Worm (Caenorhabditis elegans) whole organism, L4 larva: ENCODE measurements around the gene jip-1.
A peak's percentile ranks its signal among the peaks of the same experiment; 100 is the strongest.

Experiments
- D1046.2 ChIP-seq: fragments of 200-800 bp; sonication (Bioruptor generic); IDR thresholded peaks from 2 replicates; pipeline ENCODE4 v1.3.6; 2022; ENCODE audit warnings: missing genetic modification characterization, missing compliant biosample characterization
- F37D6.2 ChIP-seq: sonication (generic microtip); optimal IDR thresholded peaks from 2 replicates; lab custom pipeline; 2016; ENCODE audit warnings: mild to moderate bottlenecking, missing genetic modification characterization, missing compliant biosample characterization
- Y48G9A.11 ChIP-seq: fragments of 200-800 bp; sonication (Bioruptor generic); IDR thresholded peaks from 2 replicates; pipeline ENCODE4 v1.3.6; 2022; ENCODE audit warnings: missing genetic modification reagents, missing genetic modification characterization, missing compliant biosample characterization
- ZK546.5 ChIP-seq, 2 experiments: sonication (generic microtip); optimal IDR thresholded peaks; 2 replicates each; lab custom pipeline; 2017; ENCODE audit warnings: missing biosample characterization in 2 of 2, missing genetic modification characterization in 2 of 2
- ama-1 ChIP-seq: fragments of 150-350 bp; optimal IDR thresholded peaks from 2 replicates; lab custom pipeline; 2014; ENCODE audit warnings: inconsistent platforms, mixed read lengths
- ceh-20 ChIP-seq: fragments of 200-800 bp; sonication (Bioruptor generic); IDR thresholded peaks from 2 replicates; pipeline ENCODE4 v1.3.6; 2022; ENCODE audit warnings: missing genetic modification reagents, missing genetic modification characterization, missing compliant biosample characterization
- ceh-82 ChIP-seq: sonication (generic microtip); optimal IDR thresholded peaks from 2 replicates; lab custom pipeline; 2017; ENCODE audit warnings: missing biosample characterization, missing genetic modification characterization
- ctbp-1 ChIP-seq: fragments of 200-800 bp; sonication (Bioruptor generic); IDR thresholded peaks from 2 replicates; pipeline ENCODE4 v1.3.6; 2022; ENCODE audit warnings: missing genetic modification reagents, missing genetic modification characterization, missing compliant biosample characterization
- daf-16 ChIP-seq, 3 experiments: sonication (generic microtip); optimal IDR thresholded peaks; 2 replicates each; lab custom pipeline; 2016 to 2017; ENCODE audit warnings: missing genetic modification characterization in 3 of 3, missing genetic modification reagents in 3 of 3, mild to moderate bottlenecking in 2 of 3, missing compliant biosample characterization in 2 of 3, missing biosample characterization in 1 of 3, moderate library complexity in 1 of 3
- dmd-6 ChIP-seq: fragments of 200-800 bp; sonication (Bioruptor generic); IDR thresholded peaks from 2 replicates; pipeline ENCODE4 v1.3.6; 2022; ENCODE audit warnings: missing genetic modification reagents, missing genetic modification characterization, missing compliant biosample characterization
- dmd-9 ChIP-seq: fragments of 200-800 bp; sonication (Bioruptor generic); IDR thresholded peaks from 2 replicates; pipeline ENCODE4 v1.3.6; 2022; ENCODE audit warnings: missing genetic modification reagents, missing genetic modification characterization, missing compliant biosample characterization
- dve-1 ChIP-seq: sonication (generic microtip); optimal IDR thresholded peaks from 2 replicates; lab custom pipeline; 2017; ENCODE audit warnings: antibody characterized with exemption, mild to moderate bottlenecking, missing genetic modification characterization, missing compliant biosample characterization; ENCODE audit not compliant: insufficient read depth
- hif-1 ChIP-seq, 2 experiments: sonication (generic microtip); optimal IDR thresholded peaks; 2 replicates each; lab custom pipeline; 2016 to 2017; ENCODE audit warnings: missing compliant biosample characterization in 2 of 2, missing genetic modification characterization in 2 of 2, missing genetic modification reagents in 2 of 2, missing genotype in 2 of 2, mild to moderate bottlenecking in 1 of 2
- hlh-11 ChIP-seq: fragments of 200-800 bp; sonication (Bioruptor generic); optimal IDR thresholded peaks from 2 replicates; lab custom pipeline; 2018; ENCODE audit warnings: mild to moderate bottlenecking, missing genetic modification characterization, missing compliant biosample characterization
- lin-1 ChIP-seq: fragments of 200-800 bp; sonication (Bioruptor generic); IDR thresholded peaks from 2 replicates; pipeline ENCODE4 v1.3.6; 2022; ENCODE audit warnings: missing genetic modification reagents, missing genetic modification characterization, missing compliant biosample characterization
- lin-15B ChIP-seq: fragments of 150-350 bp; sonication (generic microtip); optimal IDR thresholded peaks from 3 replicates; lab custom pipeline; 2014; ENCODE audit warnings: missing biosample characterization, missing genetic modification characterization
- lin-39 ChIP-seq: fragments of 150-350 bp; optimal IDR thresholded peaks from 2 replicates; lab custom pipeline; 2014; ENCODE audit warnings: missing biosample characterization, missing genetic modification reagents, missing genetic modification characterization
- mdl-1 ChIP-seq, 2 experiments: fragments of 150-350 bp in 1 of 2; sonication (generic microtip) in 1 of 2; optimal IDR thresholded peaks; 2 replicates each; lab custom pipeline; 2014 to 2017; ENCODE audit warnings: missing biosample characterization in 2 of 2, missing genetic modification characterization in 2 of 2
- mep-1 ChIP-seq: fragments of 150-350 bp; sonication (generic microtip); optimal IDR thresholded peaks from 3 replicates; lab custom pipeline; 2014; ENCODE audit warnings: missing biosample characterization, missing genetic modification characterization
- mes-2 ChIP-seq: sonication (generic microtip); optimal IDR thresholded peaks from 2 replicates; lab custom pipeline; 2016; ENCODE audit warnings: missing genotype, mild to moderate bottlenecking, missing genetic modification characterization, missing compliant biosample characterization; ENCODE audit not compliant: poor library complexity, severe bottlenecking
- mxl-2 ChIP-seq: fragments of 200-800 bp; sonication (Bioruptor generic); conservative IDR thresholded peaks from 2 replicates; pipeline ENCODE4 v1.3.6; 2022; ENCODE audit warnings: missing genetic modification reagents, missing genetic modification characterization, missing compliant biosample characterization
- nhr-237 ChIP-seq: sonication (generic microtip); optimal IDR thresholded peaks from 2 replicates; lab custom pipeline; 2017; ENCODE audit warnings: missing biosample characterization, missing genetic modification characterization
- nhr-28 ChIP-seq: fragments of 150-350 bp; optimal IDR thresholded peaks from 2 replicates; lab custom pipeline; 2014; ENCODE audit warnings: missing biosample characterization, missing genetic modification characterization
- nhr-6 ChIP-seq: fragments of 150-350 bp; optimal IDR thresholded peaks from 2 replicates; lab custom pipeline; 2014; ENCODE audit warnings: missing biosample characterization, missing genetic modification characterization
- nhr-77 ChIP-seq: fragments of 150-350 bp; optimal IDR thresholded peaks from 2 replicates; lab custom pipeline; 2014; ENCODE audit warnings: missing biosample characterization, missing genetic modification characterization
- php-3 ChIP-seq: fragments of 200-800 bp; sonication (Bioruptor generic); IDR thresholded peaks from 2 replicates; pipeline ENCODE4 v1.3.6; 2022; ENCODE audit warnings: missing genetic modification reagents, missing genetic modification characterization, missing compliant biosample characterization
- pqm-1 ChIP-seq: sonication (generic microtip); optimal IDR thresholded peaks from 2 replicates; lab custom pipeline; 2017; ENCODE audit warnings: missing biosample characterization, missing genetic modification characterization
- unc-39 ChIP-seq: sonication (generic microtip); optimal IDR thresholded peaks from 2 replicates; lab custom pipeline; 2017; ENCODE audit warnings: missing biosample characterization, missing genetic modification characterization
- unc-62 ChIP-seq, 3 experiments: fragments of 150-350 bp in 1 of 3; sonication (generic microtip); optimal IDR thresholded peaks in 2 of 3; peaks in 1 of 3; 1 replicate in 1 of 3; 2 replicates in 2 of 3; lab custom pipeline; 2014 to 2017; ENCODE audit warnings: missing biosample characterization in 3 of 3, missing genetic modification characterization in 3 of 3, missing genetic modification reagents in 3 of 3, missing genotype in 1 of 3

Gene jip-1

DNA sequence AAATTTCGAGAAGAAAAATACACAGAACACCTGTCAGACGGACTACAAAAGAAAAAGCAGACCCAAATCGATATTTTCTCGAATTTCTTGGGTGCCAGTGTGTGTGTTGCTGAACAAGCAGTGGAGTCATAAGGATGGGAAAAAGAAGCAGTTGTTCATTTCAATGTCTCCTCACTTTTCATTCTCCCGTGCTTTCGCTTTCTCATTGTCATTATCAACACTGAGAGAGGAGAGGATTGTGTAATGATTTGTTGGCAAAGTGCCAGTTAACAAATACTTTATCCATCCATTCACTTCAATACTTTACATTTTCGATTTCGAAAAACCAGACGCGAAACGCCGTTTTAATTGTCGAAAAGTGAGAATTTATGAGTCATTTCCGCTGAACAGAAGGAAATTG, 48.8 kb downstream of the jip-1 start (continued):
- TF ChIP-seq lin-15B (tag; lab: Kevin White, UChicago) = no peak
- no peak for TF ChIP-seq mep-1

DNA sequence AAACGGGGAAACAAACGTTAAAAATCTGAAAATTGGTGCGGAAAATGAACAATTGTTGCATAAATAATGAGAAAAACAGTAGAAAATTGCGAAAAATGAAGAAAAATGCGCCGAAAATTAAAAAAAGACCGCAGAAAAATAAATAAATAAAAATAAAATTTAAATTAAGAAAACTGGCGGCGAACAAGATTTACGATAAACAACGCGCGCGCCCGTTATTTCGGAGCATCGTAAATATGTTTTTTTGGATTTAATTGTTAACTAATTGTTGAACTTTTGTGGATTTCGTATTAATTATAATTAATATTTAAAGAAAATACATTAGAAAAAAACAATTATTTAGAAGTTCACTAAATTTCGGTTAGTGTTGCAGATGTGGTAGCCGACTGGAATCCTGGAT, 50.0 kb downstream of the jip-1 start:
- TF ChIP-seq Y48G9A.11 (peak; percentile 97), lin-1 (GFP tag; lab: Robert Waterston, UW) (no peak)

DNA sequence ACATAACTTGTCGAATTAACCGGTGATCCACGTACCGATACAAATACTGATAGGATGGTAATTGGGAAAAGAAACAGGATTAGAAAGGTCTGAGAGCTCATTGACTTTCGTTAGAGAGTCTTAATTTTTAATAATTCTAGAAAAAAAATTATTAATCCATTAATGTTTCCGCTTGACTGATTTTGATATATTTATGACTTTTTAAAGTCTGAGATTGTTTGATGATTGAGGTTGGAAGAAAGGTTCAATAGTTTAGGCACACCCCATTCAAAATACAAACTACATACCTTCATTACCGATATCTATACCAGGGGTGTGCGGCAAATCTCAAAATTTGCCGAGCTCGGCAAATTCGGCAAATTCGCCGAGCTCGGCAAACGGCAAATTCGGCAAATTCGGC, 51.5 kb downstream of the jip-1 start, which contains the start of gene F54D12.10:
TSS of gene F54D12.10 (minus strand) at position 101 of the 400 bp plus-strand sequence.
- TF ChIP-seq unc-62 (GFP tag; optimal IDR thresholded peaks at IDR 0.05 in 1 of 2; lab: Kevin White, UChicago) (no peak), unc-62 (tag; optimal IDR thresholded peaks at IDR 0.05; lab: Kevin White, UChicago) (no peak), dmd-9 (GFP tag; lab: Robert Waterston, UW) (no peak), D1046.2 (GFP tag; lab: Robert Waterston, UW) (no peak), ceh-20 (no peak), unc-39 (tag; lab: Kevin White, UChicago) (no peak)

- no peak for TF ChIP-seq nhr-6 (tag; lab: Kevin White, UChicago)
- TF ChIP-seq php-3 (GFP tag; lab: Robert Waterston, UW) = no peak
- TF ChIP-seq unc-62 (GFP tag; optimal IDR thresholded peaks at IDR 0.05 in 1 of 2; lab: Kevin White, UChicago) = peak in 1 of 2 experiments; percentile 32
- TF ChIP-seq unc-62 (tag; optimal IDR thresholded peaks at IDR 0.05; lab: Kevin White, UChicago) = no peak
These were observed 54.8 kb downstream of the jip-1 start, which contains the start of gene F54D12.9 for ce11 chrII:1381618-1382017. Gene F54D12.9 (minus strand): TSS chrII:1381718.

ce11 chrII:1385280-1385679, 58.5 kb downstream of the jip-1 start, which contains the start of gene F54D12.7:
Gene F54D12.7 (minus strand): TSS chrII:1385380.
- TF ChIP-seq lin-39 = no peak
- TF ChIP-seq dve-1 (tag; lab: Kevin White, UChicago) = no peak
- TF ChIP-seq mdl-1 (tag; optimal IDR thresholded peaks at IDR 0.05; lab: Kevin White, UChicago) = no peak
- no peak for TF ChIP-seq nhr-237
- no peak for TF ChIP-seq mep-1
- no peak for TF ChIP-seq ceh-82 (tag; lab: Kevin White, UChicago)
- no peak for TF ChIP-seq ama-1 (lab: Kevin White, UChicago)
- no peak for TF ChIP-seq F37D6.2 (tag; lab: Kevin White, UChicago)
- no peak for TF ChIP-seq daf-16 (GFP tag; optimal IDR thresholded peaks at IDR 0.05; lab: Kevin White, UChicago)
- TF ChIP-seq daf-16 (tag; optimal IDR thresholded peaks at IDR 0.05; lab: Kevin White, UChicago) = no peak
- no peak for TF ChIP-seq mxl-2 (GFP tag; lab: Robert Waterston, UW)

DNA sequence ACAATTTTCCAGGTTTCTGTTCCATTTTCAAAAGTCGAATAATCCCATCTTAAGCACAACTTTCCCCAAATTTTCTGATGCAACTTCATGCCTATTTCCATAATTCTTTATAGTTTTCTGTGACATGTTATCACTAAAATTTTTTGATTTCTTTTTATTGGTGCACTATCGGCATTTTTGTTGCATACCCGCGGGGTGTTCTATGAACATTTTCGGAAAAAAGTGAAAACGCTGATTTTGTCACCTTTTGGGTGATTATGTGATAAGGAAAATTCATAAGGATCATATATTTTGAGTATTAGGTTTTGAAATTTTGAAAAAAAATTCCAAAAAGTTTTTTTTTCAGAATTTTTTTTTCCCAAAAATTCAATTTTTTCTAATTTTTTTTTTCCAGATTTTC, 59.7 kb downstream of the jip-1 start, which contains the start of gene aat-7:
TSS of gene aat-7 (plus strand) at position 393 of the 400 bp plus-strand sequence.
- TF ChIP-seq mes-2 (tag; lab: Kevin White, UChicago) = no peak
- TF ChIP-seq php-3 (GFP tag; lab: Robert Waterston, UW) = peak; percentile 74; the same call in 1 of the 2 replicates
- no peak for TF ChIP-seq ZK546.5 (tag; optimal IDR thresholded peaks at IDR 0.05; lab: Kevin White, UChicago)
- TF ChIP-seq hlh-11 (tag; lab: Kevin White, UChicago) = peak; percentile 55
- no peak for TF ChIP-seq hif-1 (tag; optimal IDR thresholded peaks at IDR 0.05; lab: Kevin White, UChicago)
- TF ChIP-seq dmd-6 (GFP tag; lab: Robert Waterston, UW) = peak; percentile 87
- TF ChIP-seq pqm-1 (tag; lab: Kevin White, UChicago) = peak; percentile 79
- peak; percentile 83 for TF ChIP-seq nhr-28 (tag; lab: Kevin White, UChicago)
- no peak for TF ChIP-seq ctbp-1
- TF ChIP-seq nhr-77 = peak; percentile 37
